Fruit fly (Drosophila melanogaster) whole organism, prepupa: ENCODE data around the gene CG33710.

ENCODE experiments used
- Blimp-1 ChIP-seq: fragments of 200-800 bp; sonication (Bioruptor generic); optimal IDR thresholded peaks from 3 replicates; lab custom pipeline; 2017; ENCODE audit warnings: missing biosample characterization, missing genetic modification characterization, mild to moderate bottlenecking, moderate library complexity, missing genetic modification reagents
- CG6854 ChIP-seq: fragments of 200-800 bp; sonication (Bioruptor generic); optimal IDR thresholded peaks from 2 replicates; lab custom pipeline; 2017; ENCODE audit warnings: missing biosample characterization, mild to moderate bottlenecking, missing genetic modification characterization
- Eip93F ChIP-seq: fragments of 200-800 bp; sonication (Bioruptor generic); optimal IDR thresholded peaks from 2 replicates; lab custom pipeline; 2016; ENCODE audit warnings: missing biosample characterization, mild to moderate bottlenecking, missing genetic modification characterization
- Gug ChIP-seq: fragments of 200-800 bp; sonication (Bioruptor generic); IDR thresholded peaks from 2 replicates; pipeline ENCODE4 v1.3.6; 2022; ENCODE audit warnings: missing biosample characterization, missing genetic modification characterization
- Lpt ChIP-seq: fragments of 200-800 bp; sonication (Bioruptor generic); optimal IDR thresholded peaks from 3 replicates; lab custom pipeline; 2016; ENCODE audit warnings: missing biosample characterization, missing genetic modification characterization
- OdsH ChIP-seq: fragments of 200-800 bp; sonication (Bioruptor generic); optimal IDR thresholded peaks from 3 replicates; lab custom pipeline; 2016; ENCODE audit warnings: missing biosample characterization, missing genetic modification characterization
- net ChIP-seq: fragments of 200-800 bp; sonication (Bioruptor generic); optimal IDR thresholded peaks from 3 replicates; lab custom pipeline; 2016; ENCODE audit warnings: missing biosample characterization, missing genetic modification characterization
- ss ChIP-seq, 2 experiments: fragments of 200-800 bp; sonication (Bioruptor generic); optimal IDR thresholded peaks; 2 replicates in 1 of 2; 3 replicates in 1 of 2; lab custom pipeline; 2017 to 2018; ENCODE audit warnings: mild to moderate bottlenecking in 2 of 2, missing biosample characterization in 2 of 2, missing genetic modification characterization in 2 of 2, moderate library complexity in 1 of 2

DNA sequence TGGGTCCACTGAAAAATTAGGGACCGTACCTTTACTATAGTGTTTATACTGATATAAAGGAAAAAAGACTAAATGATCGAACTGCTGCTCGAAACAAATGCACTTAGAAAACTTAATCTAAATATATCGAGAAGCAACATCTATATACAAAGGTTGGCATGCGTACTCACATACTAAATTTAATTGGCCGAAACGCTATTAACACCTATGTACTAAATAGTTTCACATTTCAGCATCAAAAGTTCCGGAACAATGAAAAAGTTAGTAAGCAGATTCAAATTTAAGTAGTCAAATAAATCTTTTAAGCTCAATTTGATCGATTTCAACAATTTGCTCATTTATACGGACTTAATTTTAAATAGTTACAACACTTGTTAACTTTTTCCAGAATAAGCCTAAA is 38.5 kb upstream of the CG33710 start, which contains the start of gene fln:
- TF ChIP-seq Lpt, result no peak
- no peak for TF ChIP-seq Blimp-1 (GFP tag; lab: Kevin White, UChicago)
- TF ChIP-seq ss (GFP tag; optimal IDR thresholded peaks at IDR 0.05; lab: Kevin White, UChicago), result no peak
- no peak for TF ChIP-seq Gug (GFP tag; lab: Robert Waterston, UW)
- no peak for TF ChIP-seq CG6854
- TF ChIP-seq OdsH, result no peak
- TF ChIP-seq net (GFP tag; lab: Kevin White, UChicago), result no peak
- TF ChIP-seq Eip93F (GFP tag; lab: Kevin White, UChicago), result no peak
